Worm (Caenorhabditis elegans): ENCODE data around the gene klf-3.

klf-3 gene

DNA sequence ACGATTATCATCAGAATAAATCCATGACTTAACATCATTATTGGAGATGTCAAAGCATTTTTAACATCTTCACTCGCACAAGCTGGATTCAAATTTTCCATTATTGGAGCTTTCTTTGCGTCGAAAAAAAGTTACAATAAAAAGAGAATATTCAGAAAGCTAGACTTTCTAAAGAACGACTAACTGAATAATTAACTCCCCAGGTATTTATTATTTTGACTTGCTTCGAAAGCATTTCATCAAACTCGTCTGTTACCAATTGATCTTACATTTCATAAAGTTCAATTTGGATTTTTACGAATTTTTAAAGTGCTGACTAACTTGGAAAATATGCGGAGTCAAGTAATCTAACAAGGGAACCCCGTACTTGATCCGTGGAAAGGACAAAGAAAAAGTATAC is 41.0 kb upstream of the klf-3 start, which contains the start of gene sra-29:
sra-29 (minus strand) TSS at position 101 of the 400 bp plus-strand sequence.
- TF ChIP-seq F10E7.11 (tag; optimal IDR thresholded peaks at IDR 0.05) (no peak), ceh-91 (GFP tag; IDR thresholded peaks at IDR 0.05) (no peak), F23B12.7 (tag; optimal IDR thresholded peaks at IDR 0.05; ENCODE audit: insufficient read depth) (no peak), B0336.3 (GFP tag; IDR thresholded peaks at IDR 0.05) (no peak), efl-1 (GFP tag; optimal IDR thresholded peaks at IDR 0.05) (no peak), mel-28 (tag; optimal IDR thresholded peaks at IDR 0.05; ENCODE audit: borderline replicate concordance) (no peak)

DNA sequence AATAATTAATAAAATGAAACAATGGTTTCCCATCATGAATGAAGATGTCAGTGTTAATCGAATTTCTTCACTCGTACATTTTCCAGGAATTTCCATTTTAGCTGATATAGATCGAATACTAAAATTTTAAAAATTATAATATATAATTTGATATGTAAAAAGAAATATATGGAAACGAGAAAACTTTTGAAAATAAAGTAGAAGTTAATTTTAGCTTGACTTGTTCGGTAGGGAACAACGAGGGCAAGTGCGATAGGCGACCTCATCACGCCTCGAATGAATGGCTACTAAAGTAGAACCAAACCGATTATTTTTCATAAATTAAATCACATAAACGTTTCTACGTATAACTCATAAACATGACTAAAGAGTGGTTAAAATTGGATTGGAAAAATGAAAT is 38.3 kb upstream of the klf-3 start, which contains the start of gene sra-31:
sra-31 (minus strand) TSS at position 101 of the 400 bp plus-strand sequence.
- TF ChIP-seq Y53G8AR.9 (GFP tag; conservative IDR thresholded peaks at IDR 0.05): no peak
- no peak for TF ChIP-seq rcor-1 (GFP tag; IDR thresholded peaks at IDR 0.05)
- TF ChIP-seq ceh-58 (GFP tag; IDR thresholded peaks at IDR 0.05): no peak
- TF ChIP-seq B0019.2 (GFP tag; conservative IDR thresholded peaks at IDR 0.05): no peak
- no peak for TF ChIP-seq akir-1 (GFP tag; optimal IDR thresholded peaks at IDR 0.05)
- TF ChIP-seq mes-4 (tag; optimal IDR thresholded peaks at IDR 0.05): no peak
- no peak for TF ChIP-seq rpc-1 (optimal IDR thresholded peaks at IDR 0.05)
- no peak for TF ChIP-seq rpc-1 (tag; optimal IDR thresholded peaks at IDR 0.05)
- TF ChIP-seq him-1 (tag; optimal IDR thresholded peaks at IDR 0.05): no peak
- no peak for TF ChIP-seq snpc-1.1 (tag; optimal IDR thresholded peaks at IDR 0.05; ENCODE audit: insufficient read depth)
- no peak for TF ChIP-seq K11D2.4 (GFP tag; IDR thresholded peaks at IDR 0.05)
- no peak for TF ChIP-seq Y95B8A.8 (GFP tag; IDR thresholded peaks at IDR 0.05)
- no peak for TF ChIP-seq pbrm-1 (GFP tag; IDR thresholded peaks at IDR 0.05)
- no peak for TF ChIP-seq F33H1.4 (GFP tag; IDR thresholded peaks at IDR 0.05)
- TF ChIP-seq attf-3 (GFP tag; conservative IDR thresholded peaks at IDR 0.05): no peak
- TF ChIP-seq nfya-2 (GFP tag; IDR thresholded peaks at IDR 0.05): no peak
- TF ChIP-seq unc-130 (GFP tag; optimal IDR thresholded peaks at IDR 0.05): no peak

DNA sequence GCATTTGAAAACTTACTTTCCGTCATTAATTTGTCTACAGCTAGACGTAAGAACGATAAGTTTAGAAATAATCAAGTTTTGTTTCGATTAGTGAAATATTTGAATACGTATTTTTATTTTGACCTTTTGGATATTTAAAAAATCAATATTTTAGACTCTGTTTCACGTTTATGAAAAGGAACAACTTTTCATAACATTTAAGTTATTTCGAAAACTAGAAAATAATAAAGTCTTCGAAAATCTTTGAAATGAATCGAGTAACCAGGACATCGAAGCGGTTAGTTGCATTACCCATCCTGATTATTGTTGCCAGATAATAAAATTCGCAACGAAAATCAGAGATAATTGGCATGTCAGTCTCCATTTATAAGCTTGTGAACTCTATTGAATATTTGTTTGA is 35.4 kb upstream of the klf-3 start, which contains the start of gene C56C10.6:
C56C10.6 (minus strand) TSS at position 101 of the 400 bp plus-strand sequence.
- TF ChIP-seq hlh-26 (GFP tag; conservative IDR thresholded peaks at IDR 0.05) (no peak), mel-28 (tag; optimal IDR thresholded peaks at IDR 0.05; ENCODE audit: borderline replicate concordance) (no peak), repo-1 (tag; optimal IDR thresholded peaks at IDR 0.05) (no peak), ceh-79 (tag; optimal IDR thresholded peaks at IDR 0.05) (no peak), die-1 (tag; optimal IDR thresholded peaks at IDR 0.05) (no peak), pbrm-1 (GFP tag; IDR thresholded peaks at IDR 0.05) (no peak), madf-10 (tag; optimal IDR thresholded peaks at IDR 0.05) (no peak), Y67H2A.10 (GFP tag; conservative IDR thresholded peaks at IDR 0.05) (no peak)

DNA sequence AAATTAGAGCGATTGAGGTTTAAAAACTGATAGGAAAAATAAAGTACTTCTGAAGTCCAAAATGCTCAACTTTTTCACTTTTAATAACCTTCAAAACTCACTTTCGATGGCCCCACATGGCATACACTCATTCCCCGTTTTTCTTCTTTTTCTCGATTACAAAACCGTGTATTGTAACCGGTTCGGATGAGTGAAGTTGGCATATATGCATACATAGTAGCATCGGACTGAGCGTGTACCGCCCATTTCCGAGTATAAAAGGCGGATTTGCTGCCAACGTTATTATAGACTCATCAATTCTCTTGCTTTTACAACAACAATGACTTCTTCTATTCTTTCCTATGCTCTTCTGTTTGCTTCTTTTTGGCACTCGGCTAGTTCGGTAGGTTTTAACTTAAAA is 33.9 kb upstream of the klf-3 start, which contains the start of gene C56C10.4:
C56C10.4 (plus strand) TSS at position 301 of the 400 bp plus-strand sequence.
- TF ChIP-seq F39B2.1 (GFP tag; IDR thresholded peaks at IDR 0.05) (no peak), repo-1 (tag; optimal IDR thresholded peaks at IDR 0.05) (no peak), B0035.1 (tag; optimal IDR thresholded peaks at IDR 0.05) (no peak), Y56A3A.18 (GFP tag; IDR thresholded peaks at IDR 0.05) (no peak), F57A8.1 (GFP tag; optimal IDR thresholded peaks at IDR 0.05) (no peak), hmg-1.2 (GFP tag; IDR thresholded peaks at IDR 0.05) (no peak)

All from whole organism, young adult.